Fruit fly (Drosophila melanogaster) whole organism, embryonic: ENCODE results near the gene Lrr47.

ENCODE experiments used
- Atf3 ChIP-seq: fragments of 200-800 bp; sonication (Bioruptor generic); optimal IDR thresholded peaks from 3 replicates; lab custom pipeline; 2016; ENCODE audit warnings: missing biosample characterization, missing genetic modification characterization
- Atf6 ChIP-seq: fragments of 200-800 bp; sonication (Bioruptor generic); IDR thresholded peaks from 2 replicates; pipeline ENCODE4 v1.3.6; 2022; ENCODE audit warnings: missing biosample characterization, missing genetic modification characterization
- B-H1 ChIP-seq: fragments of 200-800 bp; sonication (Bioruptor generic); IDR thresholded peaks from 3 replicates; pipeline ENCODE4 v1.3.6; 2022; ENCODE audit warnings: missing biosample characterization, missing genetic modification characterization
- BtbVII ChIP-seq: fragments of 200-800 bp; sonication (Bioruptor generic); optimal IDR thresholded peaks from 3 replicates; lab custom pipeline; 2017; ENCODE audit warnings: missing biosample characterization, mild to moderate bottlenecking, missing genetic modification characterization
- CG12071 ChIP-seq: fragments of 200-800 bp; sonication (Bioruptor generic); optimal IDR thresholded peaks from 3 replicates; lab custom pipeline; 2018; ENCODE audit warnings: missing biosample characterization, mild to moderate bottlenecking, missing genetic modification characterization
- CG1233 ChIP-seq: fragments of 200-800 bp; sonication (Bioruptor generic); optimal IDR thresholded peaks from 4 replicates; lab custom pipeline; 2018; ENCODE audit warnings: missing biosample characterization, mild to moderate bottlenecking, missing genetic modification characterization
- CG12659 ChIP-seq: fragments of 200-800 bp; sonication (Bioruptor generic); optimal IDR thresholded peaks from 3 replicates; lab custom pipeline; 2017; ENCODE audit warnings: mild to moderate bottlenecking, missing biosample characterization, missing genetic modification reagents, missing genetic modification characterization
- CG13123 ChIP-seq: fragments of 200-800 bp; sonication (Bioruptor generic); optimal IDR thresholded peaks from 2 replicates; lab custom pipeline; 2016; ENCODE audit warnings: missing biosample characterization, missing genetic modification characterization
- CG13296 ChIP-seq: fragments of 200-800 bp; sonication (Bioruptor generic); optimal IDR thresholded peaks from 3 replicates; lab custom pipeline; 2018; ENCODE audit warnings: missing biosample characterization, mild to moderate bottlenecking, missing genetic modification characterization
- CG13894 ChIP-seq: fragments of 200-800 bp; sonication (Bioruptor generic); optimal IDR thresholded peaks from 3 replicates; lab custom pipeline; 2018; ENCODE audit warnings: missing biosample characterization, mild to moderate bottlenecking, missing genetic modification characterization, moderate library complexity
- CG14667 ChIP-seq: fragments of 200-800 bp; sonication (Bioruptor generic); IDR thresholded peaks from 2 replicates; pipeline ENCODE4 v1.3.6; 2022; ENCODE audit warnings: missing biosample characterization, missing genetic modification characterization
- CG17359 ChIP-seq: fragments of 200-800 bp; sonication (Bioruptor generic); optimal IDR thresholded peaks from 3 replicates; lab custom pipeline; 2018; ENCODE audit warnings: missing biosample characterization, mild to moderate bottlenecking, missing genetic modification characterization, moderate library complexity
- CG18619 ChIP-seq: fragments of 200-800 bp; sonication (Bioruptor generic); optimal IDR thresholded peaks from 3 replicates; lab custom pipeline; 2017; ENCODE audit warnings: missing biosample characterization, mild to moderate bottlenecking, missing genetic modification characterization
- CG2712 ChIP-seq: fragments of 200-800 bp; optimal IDR thresholded peaks from 3 replicates; lab custom pipeline; 2019; ENCODE audit warnings: missing biosample characterization, mild to moderate bottlenecking, missing genetic modification characterization, moderate library complexity
- CG34376 ChIP-seq: fragments of 200-800 bp; sonication (Bioruptor generic); optimal IDR thresholded peaks from 2 replicates; lab custom pipeline; 2018; ENCODE audit warnings: missing biosample characterization, mild to moderate bottlenecking, missing genetic modification characterization
- CG34422 ChIP-seq: fragments of 200-800 bp; sonication (Bioruptor generic); IDR thresholded peaks from 3 replicates; pipeline ENCODE4 v1.3.6; 2022; ENCODE audit warnings: missing biosample characterization, missing genetic modification characterization
- CG3847 ChIP-seq: fragments of 200-800 bp; sonication (Bioruptor generic); IDR thresholded peaks from 2 replicates; pipeline ENCODE4 v1.3.6; 2022; ENCODE audit warnings: missing biosample characterization, missing genetic modification characterization
- CG6683 ChIP-seq: fragments of 200-800 bp; sonication (Bioruptor generic); optimal IDR thresholded peaks from 2 replicates; lab custom pipeline; 2017; ENCODE audit warnings: missing biosample characterization, mild to moderate bottlenecking, missing genetic modification characterization, missing genetic modification reagents
- CG6791 ChIP-seq: fragments of 200-800 bp; sonication (Bioruptor generic); IDR thresholded peaks from 3 replicates; pipeline ENCODE4 v1.3.6; 2022; ENCODE audit warnings: missing biosample characterization, missing genetic modification characterization; ENCODE audit not compliant: partially characterized antibody
- CG7556 ChIP-seq: fragments of 200-800 bp; sonication (Bioruptor generic); optimal IDR thresholded peaks from 2 replicates; lab custom pipeline; 2017; ENCODE audit warnings: missing biosample characterization, mild to moderate bottlenecking, missing genetic modification characterization
- CG9797 ChIP-seq: fragments of 200-800 bp; sonication (Bioruptor generic); optimal IDR thresholded peaks from 3 replicates; lab custom pipeline; 2018; ENCODE audit warnings: missing biosample characterization, mild to moderate bottlenecking, missing genetic modification characterization
- Dek ChIP-seq: fragments of 200-800 bp; sonication (Bioruptor generic); optimal IDR thresholded peaks from 3 replicates; lab custom pipeline; 2019; ENCODE audit warnings: missing biosample characterization, mild to moderate bottlenecking, missing genetic modification characterization, moderate library complexity
- Elba2 ChIP-seq: fragments of 200-800 bp; sonication (Bioruptor generic); optimal IDR thresholded peaks from 3 replicates; lab custom pipeline; 2016; ENCODE audit warnings: missing biosample characterization, missing genetic modification characterization
- Fer2 ChIP-seq: fragments of 200-800 bp; sonication (Bioruptor generic); optimal IDR thresholded peaks from 2 replicates; lab custom pipeline; 2018; ENCODE audit warnings: missing biosample characterization, mild to moderate bottlenecking, missing genetic modification characterization, moderate library complexity
- Hand ChIP-seq: fragments of 200-800 bp; sonication (Bioruptor generic); optimal IDR thresholded peaks from 2 replicates; lab custom pipeline; 2017; ENCODE audit warnings: mild to moderate bottlenecking, missing biosample characterization, missing genetic modification reagents, missing genetic modification characterization
- Jarid2 ChIP-seq: fragments of 200-800 bp; sonication (Bioruptor generic); optimal IDR thresholded peaks from 3 replicates; lab custom pipeline; 2017; ENCODE audit warnings: mild to moderate bottlenecking, missing biosample characterization, missing genetic modification reagents, missing genetic modification characterization
- MTF-1 ChIP-seq: fragments of 200-800 bp; sonication (Bioruptor generic); optimal IDR thresholded peaks from 2 replicates; lab custom pipeline; 2018; ENCODE audit warnings: missing biosample characterization, mild to moderate bottlenecking, missing genetic modification characterization, borderline replicate concordance
- Mad ChIP-seq: fragments of 200-800 bp; sonication (Bioruptor generic); optimal IDR thresholded peaks from 2 replicates; lab custom pipeline; 2016; ENCODE audit warnings: missing biosample characterization, missing genetic modification characterization
- Oli ChIP-seq: fragments of 200-800 bp; sonication (Bioruptor generic); optimal IDR thresholded peaks from 2 replicates; lab custom pipeline; 2018; ENCODE audit warnings: missing biosample characterization, mild to moderate bottlenecking, missing genetic modification characterization, moderate library complexity
- Sry-δ ChIP-seq: fragments of 200-800 bp; sonication (Bioruptor generic); optimal IDR thresholded peaks from 2 replicates; lab custom pipeline; 2016; ENCODE audit warnings: missing biosample characterization, missing genetic modification characterization
- aop ChIP-seq: fragments of 200-800 bp; sonication (Bioruptor generic); IDR thresholded peaks from 2 replicates; pipeline ENCODE4 v1.3.6; 2022; ENCODE audit warnings: missing biosample characterization, missing genetic modification characterization
- ase ChIP-seq: fragments of 200-800 bp; sonication (Bioruptor generic); IDR thresholded peaks from 3 replicates; pipeline ENCODE4 v1.3.6; 2022; ENCODE audit warnings: missing biosample characterization, missing genetic modification characterization
- bcd ChIP-seq: fragments of 200-800 bp; sonication (Bioruptor generic); optimal IDR thresholded peaks from 2 replicates; lab custom pipeline; 2017; ENCODE audit warnings: missing biosample characterization, mild to moderate bottlenecking, missing genetic modification characterization
- dan ChIP-seq: fragments of 200-800 bp; sonication (Bioruptor generic); IDR thresholded peaks from 2 replicates; pipeline ENCODE4 v1.3.6; 2022; ENCODE audit warnings: missing biosample characterization, missing genetic modification characterization
- dm ChIP-seq: fragments of 200-800 bp; sonication (Bioruptor generic); optimal IDR thresholded peaks from 3 replicates; lab custom pipeline; 2016; ENCODE audit warnings: missing biosample characterization, missing genetic modification characterization
- gcm ChIP-seq: fragments of 200-800 bp; sonication (Bioruptor generic); optimal IDR thresholded peaks from 2 replicates; lab custom pipeline; 2019; ENCODE audit warnings: missing biosample characterization, mild to moderate bottlenecking, missing genetic modification characterization, moderate library complexity
- gsb ChIP-seq: fragments of 200-800 bp; sonication (Bioruptor generic); IDR thresholded peaks from 2 replicates; pipeline ENCODE4 v1.3.6; 2022; ENCODE audit warnings: missing biosample characterization, missing genetic modification characterization
- ind ChIP-seq: fragments of 200-800 bp; sonication (Bioruptor generic); optimal IDR thresholded peaks from 3 replicates; lab custom pipeline; 2016; ENCODE audit warnings: missing biosample characterization, missing genetic modification characterization
- inv ChIP-seq: fragments of 200-800 bp; sonication (Bioruptor generic); IDR thresholded peaks from 2 replicates; pipeline ENCODE4 v1.3.6; 2022; ENCODE audit warnings: missing biosample characterization, missing genetic modification characterization; ENCODE audit not compliant: partially characterized antibody
- lab ChIP-seq: fragments of 200-800 bp; sonication (Bioruptor generic); optimal IDR thresholded peaks from 3 replicates; lab custom pipeline; 2017; ENCODE audit warnings: missing biosample characterization, missing genetic modification characterization, mild to moderate bottlenecking, moderate library complexity, missing genetic modification reagents
- lmd ChIP-seq: fragments of 200-800 bp; sonication (Bioruptor generic); IDR thresholded peaks from 2 replicates; pipeline ENCODE4 v1.3.6; 2022; ENCODE audit warnings: missing biosample characterization, missing genetic modification characterization
- pb ChIP-seq: fragments of 200-800 bp; sonication (Bioruptor generic); optimal IDR thresholded peaks from 3 replicates; lab custom pipeline; 2016; ENCODE audit warnings: missing biosample characterization, missing genetic modification characterization
- peb ChIP-seq: fragments of 200-800 bp; sonication (Bioruptor generic); IDR thresholded peaks from 2 replicates; pipeline ENCODE4 v1.3.6; 2022; ENCODE audit warnings: missing biosample characterization, missing genetic modification characterization
- pita ChIP-seq: fragments of 200-800 bp; sonication (Bioruptor generic); optimal IDR thresholded peaks from 2 replicates; lab custom pipeline; 2017; ENCODE audit warnings: missing biosample characterization, mild to moderate bottlenecking, missing genetic modification characterization
- psq ChIP-seq: fragments of 200-800 bp; sonication (Bioruptor generic); optimal IDR thresholded peaks from 2 replicates; lab custom pipeline; 2017; ENCODE audit warnings: missing biosample characterization, missing genetic modification characterization
- sna ChIP-seq: fragments of 200-800 bp; sonication (Bioruptor generic); IDR thresholded peaks from 2 replicates; pipeline ENCODE4 v1.3.6; 2022; ENCODE audit warnings: missing biosample characterization, missing genetic modification characterization; ENCODE audit not compliant: partially characterized antibody
- stwl ChIP-seq: fragments of 200-800 bp; sonication (Bioruptor generic); optimal IDR thresholded peaks from 3 replicates; lab custom pipeline; 2018; ENCODE audit warnings: missing biosample characterization, mild to moderate bottlenecking, missing genetic modification characterization, moderate library complexity
- tap ChIP-seq: fragments of 200-800 bp; optimal IDR thresholded peaks from 3 replicates; lab custom pipeline; 2019; ENCODE audit warnings: missing biosample characterization, mild to moderate bottlenecking, missing genetic modification characterization, moderate library complexity
- wek ChIP-seq: fragments of 200-800 bp; sonication (Bioruptor generic); optimal IDR thresholded peaks from 3 replicates; lab custom pipeline; 2018; ENCODE audit warnings: missing biosample characterization, mild to moderate bottlenecking, missing genetic modification characterization, moderate library complexity
- zen2 ChIP-seq: fragments of 200-800 bp; sonication (Bioruptor generic); IDR thresholded peaks from 3 replicates; pipeline ENCODE4 v1.3.6; 2022; ENCODE audit warnings: missing biosample characterization, missing genetic modification characterization; ENCODE audit not compliant: partially characterized antibody

The Lrr47 gene

dm6 chr2L:10565674-10566073 is 48.5 kb downstream of the Lrr47 start (continued):
- TF ChIP-seq B-H1 (GFP tag; lab: Robert Waterston, UW) (peak; percentile 44; the same call in 1 of the 3 replicates), psq (GFP tag; lab: Kevin White, UChicago) (no peak), CG13894 (tag; lab: Kevin White, UChicago) (peak; percentile 67), CG2712 (tag; lab: Kevin White, UChicago) (peak; percentile 37), Atf6 (GFP tag; lab: Robert Waterston, UW) (peak; percentile 65), pita (no peak), CG3847 (GFP tag; lab: Robert Waterston, UW) (0 out of 2 replicates have a peak, but pooled peaks have one; percentile 48), Hand (GFP tag; lab: Kevin White, UChicago) (peak; percentile 80), Sry-δ (no peak), BtbVII (peak; percentile 53), ind (GFP tag; lab: Kevin White, UChicago) (peak; percentile 49), MTF-1 (GFP tag; lab: Kevin White, UChicago) (no peak), CG12071 (GFP tag; lab: Kevin White, UChicago) (peak; percentile 44), Fer2 (tag; lab: Kevin White, UChicago) (no peak), inv (no peak), CG1233 (peak; percentile 26), bcd (GFP tag; lab: Kevin White, UChicago) (peak; percentile 41), aop (GFP tag; lab: Robert Waterston, UW) (no peak), dan (GFP tag; lab: Robert Waterston, UW) (no peak), Atf3 (GFP tag; lab: Kevin White, UChicago) (no peak), CG14667 (GFP tag; lab: Robert Waterston, UW) (no peak), CG13123 (GFP tag; lab: Kevin White, UChicago) (no peak), pb (GFP tag; lab: Kevin White, UChicago) (peak; percentile 20), lab (peak; percentile 87), CG12659 (GFP tag; lab: Kevin White, UChicago) (peak; percentile 35), CG6791 (no peak), stwl (tag; lab: Kevin White, UChicago) (no peak), CG34376 (GFP tag; lab: Kevin White, UChicago) (no peak), gsb (GFP tag; lab: Robert Waterston, UW) (no peak), CG9797 (GFP tag; lab: Kevin White, UChicago) (no peak), CG34422 (GFP tag; lab: Robert Waterston, UW) (0 out of 3 replicates have a peak, but pooled peaks have one; percentile 24), CG17359 (tag; lab: Kevin White, UChicago) (peak; percentile 44), Oli (tag; lab: Kevin White, UChicago) (peak; percentile 41), CG13296 (GFP tag; lab: Kevin White, UChicago) (peak; percentile 50), Elba2 (no peak), CG18619 (GFP tag; lab: Kevin White, UChicago) (peak; percentile 49), Dek (peak; percentile 16), wek (GFP tag; lab: Kevin White, UChicago) (no peak), CG6683 (GFP tag; lab: Kevin White, UChicago) (peak; percentile 20), zen2 (no peak), Mad (GFP tag; lab: Kevin White, UChicago) (no peak), tap (peak; percentile 25), gcm (GFP tag; lab: Kevin White, UChicago) (no peak), dm (no peak), CG7556 (GFP tag; lab: Kevin White, UChicago) (peak; percentile 73), peb (GFP tag; lab: Robert Waterston, UW) (no peak), ase (GFP tag; lab: Robert Waterston, UW) (peak; percentile 40; the same call in 1 of the 3 replicates), lmd (GFP tag; lab: Robert Waterston, UW) (peak; percentile 55), Jarid2 (GFP tag; lab: Kevin White, UChicago) (no peak), sna (GFP tag; lab: Robert Waterston, UW) (no peak)
